Fruit fly (Drosophila melanogaster): ENCODE measurements around the gene Osi24.

DNA sequence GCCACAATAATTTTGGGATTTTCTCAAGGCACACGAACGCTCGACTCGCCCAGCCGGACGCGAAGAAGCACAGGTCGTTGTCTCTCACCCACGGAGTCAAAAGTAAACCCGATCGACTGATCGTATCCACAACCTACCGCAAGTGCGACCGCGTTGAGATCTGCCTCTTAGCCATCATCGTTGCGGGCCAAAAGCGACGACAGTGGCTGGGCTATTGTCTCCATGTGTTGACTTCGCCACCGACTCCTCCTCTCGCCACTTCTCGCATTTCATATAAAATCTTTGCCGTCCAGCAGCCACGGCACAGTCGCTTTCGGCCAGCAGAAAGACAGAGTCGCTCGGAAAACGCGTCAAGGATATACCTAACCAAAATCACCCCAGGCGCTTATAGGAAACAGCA, 10.5 kb downstream of the Osi24 start, which contains the start of gene Osi2:
- TF ChIP-seq chm (GFP tag; IDR thresholded peaks at IDR 0.05) (no peak), CG18011 (GFP tag; optimal IDR thresholded peaks at IDR 0.05) (no peak), BtbVII (GFP tag; optimal IDR thresholded peaks at IDR 0.05) (no peak), slp2 (GFP tag; optimal IDR thresholded peaks at IDR 0.05) (no peak), CG6689 (GFP tag; IDR thresholded peaks at IDR 0.05) (no peak), hb (GFP tag; IDR thresholded peaks at IDR 0.05; ENCODE audit: partially characterized antibody) (no peak), CG15269 (tag; optimal IDR thresholded peaks at IDR 0.05) (no peak), pnt (GFP tag; optimal IDR thresholded peaks at IDR 0.05) (no peak)
